Fruit fly (Drosophila melanogaster) whole organism: ENCODE results near the gene CG46304.

ENCODE experiments used
- CG8478 ChIP-seq: fragments of >200 bp; optimal IDR thresholded peaks from 2 replicates; lab custom pipeline; 2018; ENCODE audit warnings: inconsistent platforms
- EcR ChIP-seq, 2 experiments: fragments of >200 bp; optimal IDR thresholded peaks; 2 replicates each; lab custom pipeline; 2017; ENCODE audit warnings: missing biosample characterization in 2 of 2, missing genetic modification characterization in 2 of 2, missing genetic modification reagents in 2 of 2
- pan ChIP-seq: fragments of >200 bp; optimal IDR thresholded peaks from 2 replicates; lab custom pipeline; 2017
- usp ChIP-seq: fragments of >200 bp; optimal IDR thresholded peaks from 2 replicates; lab custom pipeline; 2017; ENCODE audit warnings: missing biosample characterization, missing genetic modification characterization, mixed read lengths

DNA sequence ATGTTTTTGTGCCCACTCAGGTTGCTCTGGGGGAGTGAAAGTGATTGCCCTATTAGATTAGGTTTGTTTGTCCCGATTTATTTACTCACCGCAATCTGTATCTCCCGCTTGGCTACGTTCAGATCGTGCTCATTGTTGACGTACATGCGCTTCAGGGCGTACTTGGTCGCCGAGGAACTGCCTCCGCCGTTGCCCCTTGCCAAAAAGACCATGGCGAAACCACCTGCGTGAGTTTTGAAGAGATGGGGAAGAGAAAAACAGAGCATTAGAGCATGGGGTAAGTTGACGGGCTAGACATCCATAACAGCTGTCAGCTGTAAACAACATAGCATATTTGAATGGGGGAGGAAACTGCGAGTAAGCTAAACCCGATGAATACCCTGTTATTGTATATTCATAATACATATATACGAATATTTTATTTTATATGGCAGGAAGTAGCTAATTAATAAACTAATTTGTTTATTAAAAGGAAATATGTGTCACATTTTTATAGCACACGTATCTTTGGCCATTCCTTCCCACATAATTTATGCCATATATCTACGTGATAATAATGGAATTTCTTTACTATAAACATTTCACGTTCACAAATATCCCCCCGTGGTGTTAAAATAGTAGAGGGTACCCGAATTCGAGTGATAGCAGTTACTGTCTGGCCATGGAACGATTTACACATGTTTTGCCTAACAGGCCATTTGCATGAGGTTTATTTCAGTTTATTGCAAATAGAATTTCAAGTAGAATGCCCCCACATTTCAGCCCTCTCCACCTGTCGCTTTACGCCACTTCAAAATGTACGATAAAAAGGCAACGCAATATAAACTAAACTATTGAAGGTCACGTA lies 19.5 kb downstream of the CG46304 start:
- TF ChIP-seq CG8478 (lab: Kevin White, UChicago), result no peak
- peak; percentile 59 for TF ChIP-seq pan (lab: Kevin White, UChicago)
- no peak for TF ChIP-seq usp (GFP tag; lab: Kevin White, UChicago)
- no peak for TF ChIP-seq EcR (GFP tag; optimal IDR thresholded peaks at IDR 0.05; lab: Kevin White, UChicago)
